Worm (Caenorhabditis elegans) whole organism, young adult: ENCODE measurements around the gene ZK354.7.
A peak's percentile ranks its signal among the peaks of the same experiment; 100 is the strongest.

ENCODE experiments used
- C06A6.2 ChIP-seq: fragments of 200-800 bp; sonication (Bioruptor generic); conservative IDR thresholded peaks from 2 replicates; pipeline ENCODE4 v1.3.6; 2022; ENCODE audit warnings: missing genetic modification characterization, missing compliant biosample characterization
- D2030.7 ChIP-seq: fragments of 200-800 bp; sonication (Bioruptor generic); IDR thresholded peaks from 2 replicates; pipeline ENCODE4 v1.3.6; 2022; ENCODE audit warnings: missing genetic modification reagents, missing genetic modification characterization, missing compliant biosample characterization
- F10E7.11 ChIP-seq: sonication (generic microtip); optimal IDR thresholded peaks from 2 replicates; lab custom pipeline; 2017; ENCODE audit warnings: mild to moderate bottlenecking, missing genetic modification characterization, moderate library complexity, missing compliant biosample characterization
- F23B12.7 ChIP-seq: sonication (generic microtip); optimal IDR thresholded peaks from 2 replicates; lab custom pipeline; 2017; ENCODE audit warnings: missing genetic modification characterization, mild to moderate bottlenecking, missing compliant biosample characterization, antibody characterized with exemption, moderate library complexity; ENCODE audit not compliant: insufficient read depth
- F33H1.4 ChIP-seq: fragments of 200-800 bp; sonication (Bioruptor generic); IDR thresholded peaks from 2 replicates; pipeline ENCODE4 v1.3.6; 2022; ENCODE audit warnings: missing genetic modification reagents, missing genetic modification characterization, missing compliant biosample characterization
- F37B4.10 ChIP-seq: fragments of 200-800 bp; sonication (Bioruptor generic); IDR thresholded peaks from 2 replicates; pipeline ENCODE4 v1.3.6; 2022; ENCODE audit warnings: missing genetic modification characterization, missing compliant biosample characterization
- F49E8.2 ChIP-seq: sonication (generic microtip); optimal IDR thresholded peaks from 3 replicates; lab custom pipeline; 2017; ENCODE audit warnings: missing genetic modification characterization, mild to moderate bottlenecking, missing compliant biosample characterization, antibody characterized with exemption, moderate library complexity; ENCODE audit not compliant: insufficient read depth
- Y53F4B.3 ChIP-seq: fragments of 200-800 bp; sonication (Bioruptor generic); IDR thresholded peaks from 2 replicates; pipeline ENCODE4 v1.3.6; 2022; ENCODE audit warnings: missing genetic modification reagents, missing genetic modification characterization, missing compliant biosample characterization
- Y56A3A.18 ChIP-seq: fragments of 200-800 bp; sonication (Bioruptor generic); IDR thresholded peaks from 2 replicates; pipeline ENCODE4 v1.3.6; 2022; ENCODE audit warnings: missing genetic modification reagents, missing genetic modification characterization, missing compliant biosample characterization
- Y67H2A.10 ChIP-seq: fragments of 200-800 bp; sonication (Bioruptor generic); conservative IDR thresholded peaks from 2 replicates; pipeline ENCODE4 v1.3.6; 2022; ENCODE audit warnings: missing genetic modification reagents, missing genetic modification characterization, missing compliant biosample characterization
- Y95B8A.8 ChIP-seq: fragments of 200-800 bp; sonication (Bioruptor generic); IDR thresholded peaks from 2 replicates; pipeline ENCODE4 v1.3.6; 2022; ENCODE audit warnings: missing genetic modification reagents, missing genetic modification characterization, missing compliant biosample characterization
- atf-7 ChIP-seq: sonication (generic microtip); optimal IDR thresholded peaks from 2 replicates; lab custom pipeline; 2017; ENCODE audit warnings: mild to moderate bottlenecking, missing genetic modification characterization, missing compliant biosample characterization
- athp-1 ChIP-seq: sonication (generic microtip); optimal IDR thresholded peaks from 2 replicates; lab custom pipeline; 2017; ENCODE audit warnings: mild to moderate bottlenecking, missing genetic modification characterization, missing compliant biosample characterization
- attf-5 ChIP-seq: fragments of 200-800 bp; sonication (Bioruptor generic); optimal IDR thresholded peaks from 2 replicates; lab custom pipeline; 2018; ENCODE audit warnings: mild to moderate bottlenecking, missing genetic modification characterization, missing compliant biosample characterization
- attf-6 ChIP-seq: fragments of 200-800 bp; sonication (Bioruptor generic); IDR thresholded peaks from 2 replicates; pipeline ENCODE4 v1.3.6; 2022; ENCODE audit warnings: missing genetic modification reagents, missing genetic modification characterization, missing compliant biosample characterization
- bed-1 ChIP-seq: fragments of 200-800 bp; sonication (Bioruptor generic); IDR thresholded peaks from 2 replicates; pipeline ENCODE4 v1.3.6; 2022; ENCODE audit warnings: missing genetic modification reagents, missing genetic modification characterization, missing compliant biosample characterization
- bed-2 ChIP-seq: fragments of 200-800 bp; sonication (Bioruptor generic); IDR thresholded peaks from 2 replicates; pipeline ENCODE4 v1.3.6; 2022; ENCODE audit warnings: missing genetic modification reagents, missing genetic modification characterization, missing compliant biosample characterization
- cebp-2 ChIP-seq: fragments of 200-800 bp; sonication (Bioruptor generic); IDR thresholded peaks from 2 replicates; pipeline ENCODE4 v1.3.6; 2022; ENCODE audit warnings: missing genetic modification characterization, missing compliant biosample characterization
- ceh-27 ChIP-seq: fragments of 200-800 bp; sonication (Bioruptor generic); optimal IDR thresholded peaks from 2 replicates; lab custom pipeline; 2018; ENCODE audit warnings: mild to moderate bottlenecking, missing genetic modification characterization, moderate library complexity, missing compliant biosample characterization
- ceh-58 ChIP-seq: fragments of 200-800 bp; sonication (Bioruptor generic); IDR thresholded peaks from 2 replicates; pipeline ENCODE4 v1.3.6; 2022; ENCODE audit warnings: missing genetic modification characterization, missing compliant biosample characterization
- chd-7 ChIP-seq: sonication (generic microtip); optimal IDR thresholded peaks from 2 replicates; lab custom pipeline; 2016; ENCODE audit warnings: mild to moderate bottlenecking, missing genetic modification characterization, moderate library complexity, missing compliant biosample characterization
- die-1 ChIP-seq: sonication (generic microtip); optimal IDR thresholded peaks from 2 replicates; lab custom pipeline; 2016; ENCODE audit warnings: missing genotype, mild to moderate bottlenecking, missing genetic modification characterization, missing compliant biosample characterization
- dox-1 ChIP-seq: fragments of 200-800 bp; sonication (Bioruptor generic); IDR thresholded peaks from 2 replicates; pipeline ENCODE4 v1.3.6; 2022; ENCODE audit warnings: missing genetic modification reagents, missing genetic modification characterization, missing compliant biosample characterization
- fkh-3 ChIP-seq: sonication (generic microtip); optimal IDR thresholded peaks from 2 replicates; lab custom pipeline; 2016; ENCODE audit warnings: mild to moderate bottlenecking, missing genetic modification characterization, missing compliant biosample characterization
- gei-17 ChIP-seq: fragments of 200-800 bp; sonication (Bioruptor generic); optimal IDR thresholded peaks from 2 replicates; lab custom pipeline; 2018; ENCODE audit warnings: mild to moderate bottlenecking, missing genetic modification characterization, missing compliant biosample characterization
- hlh-12 ChIP-seq: sonication (generic microtip); optimal IDR thresholded peaks from 2 replicates; lab custom pipeline; 2016; ENCODE audit warnings: missing genetic modification characterization, missing compliant biosample characterization
- hmg-1.2 ChIP-seq: fragments of 200-800 bp; sonication (Bioruptor generic); IDR thresholded peaks from 2 replicates; pipeline ENCODE4 v1.3.6; 2022; ENCODE audit warnings: missing genetic modification reagents, missing genetic modification characterization, missing compliant biosample characterization
- let-526 ChIP-seq: fragments of 200-800 bp; sonication (Bioruptor generic); IDR thresholded peaks from 2 replicates; pipeline ENCODE4 v1.3.6; 2022; ENCODE audit warnings: missing genetic modification reagents, missing genetic modification characterization, missing compliant biosample characterization
- let-607 ChIP-seq, 2 experiments: fragments of 200-800 bp in 1 of 2; sonication (Bioruptor generic) in 1 of 2; sonication (generic microtip) in 1 of 2; optimal IDR thresholded peaks; 2 replicates each; lab custom pipeline; 2016 to 2018; ENCODE audit warnings: mild to moderate bottlenecking in 2 of 2, missing compliant biosample characterization in 2 of 2, missing genetic modification characterization in 2 of 2, moderate library complexity in 2 of 2, missing genotype in 1 of 2
- lin-35 ChIP-seq, 3 experiments: fragments of 150-350 bp in 2 of 3; sonication (generic microtip) in 1 of 3; optimal IDR thresholded peaks; 2 replicates each; lab custom pipeline; 2014 to 2018; ENCODE audit warnings: missing biosample characterization in 3 of 3, missing genetic modification characterization in 3 of 3, missing genetic modification reagents in 3 of 3
- lin-40 ChIP-seq: sonication (generic microtip); optimal IDR thresholded peaks from 2 replicates; lab custom pipeline; 2016; ENCODE audit warnings: missing genetic modification characterization, mild to moderate bottlenecking, missing compliant biosample characterization, missing genotype, missing genetic modification reagents
- lin-54 ChIP-seq: fragments of 200-800 bp; sonication (Bioruptor generic); optimal IDR thresholded peaks from 2 replicates; lab custom pipeline; 2018; ENCODE audit warnings: mild to moderate bottlenecking, missing genetic modification characterization, missing compliant biosample characterization
- madf-6 ChIP-seq: fragments of 200-800 bp; sonication (Bioruptor generic); IDR thresholded peaks from 2 replicates; pipeline ENCODE4 v1.3.6; 2022; ENCODE audit warnings: missing genetic modification reagents, missing genetic modification characterization, missing compliant biosample characterization
- madf-8 ChIP-seq: fragments of 200-800 bp; sonication (Bioruptor generic); conservative IDR thresholded peaks from 2 replicates; pipeline ENCODE4 v1.3.6; 2022; ENCODE audit warnings: missing genetic modification reagents, missing genetic modification characterization, missing compliant biosample characterization
- mcd-1 ChIP-seq: fragments of 200-800 bp; sonication (Bioruptor generic); IDR thresholded peaks from 2 replicates; pipeline ENCODE4 v1.3.6; 2022; ENCODE audit warnings: missing genetic modification reagents, missing genetic modification characterization, missing compliant biosample characterization
- nfya-1 ChIP-seq: sonication (generic microtip); optimal IDR thresholded peaks from 2 replicates; lab custom pipeline; 2017; ENCODE audit warnings: antibody characterized with exemption, missing compliant biosample characterization, missing genetic modification characterization, borderline replicate concordance; ENCODE audit not compliant: insufficient read depth
- nfya-2 ChIP-seq: fragments of 200-800 bp; sonication (Bioruptor generic); IDR thresholded peaks from 2 replicates; pipeline ENCODE4 v1.3.6; 2022; ENCODE audit warnings: missing genetic modification reagents, missing genetic modification characterization, missing compliant biosample characterization
- nhr-120 ChIP-seq: fragments of 200-800 bp; sonication (Bioruptor generic); IDR thresholded peaks from 2 replicates; pipeline ENCODE4 v1.3.6; 2022; ENCODE audit warnings: missing genetic modification characterization, missing compliant biosample characterization
- nhr-27 ChIP-seq: fragments of 200-800 bp; sonication (Bioruptor generic); optimal IDR thresholded peaks from 2 replicates; lab custom pipeline; 2018; ENCODE audit warnings: mild to moderate bottlenecking, missing genetic modification characterization, moderate library complexity, missing compliant biosample characterization
- nhr-80 ChIP-seq: sonication (generic microtip); optimal IDR thresholded peaks from 2 replicates; lab custom pipeline; 2016; ENCODE audit warnings: missing genetic modification characterization, missing compliant biosample characterization
- pha-4 ChIP-seq: fragments of 150-350 bp; sonication (generic microtip); optimal IDR thresholded peaks from 2 replicates; lab custom pipeline; 2014; ENCODE audit warnings: missing biosample characterization, missing genetic modification reagents, missing genetic modification characterization
- sdz-38 ChIP-seq: sonication (generic microtip); optimal IDR thresholded peaks from 2 replicates; lab custom pipeline; 2016; ENCODE audit warnings: missing genotype, missing genetic modification characterization, missing compliant biosample characterization
- snpc-1.1 ChIP-seq: sonication (generic microtip); optimal IDR thresholded peaks from 2 replicates; lab custom pipeline; 2017; ENCODE audit warnings: missing genetic modification characterization, mild to moderate bottlenecking, missing compliant biosample characterization, antibody characterized with exemption, moderate library complexity, missing genotype, missing genetic modification reagents; ENCODE audit not compliant: insufficient read depth
- tbp1 ChIP-seq: fragments of 200-800 bp; sonication (Bioruptor generic); optimal IDR thresholded peaks from 2 replicates; lab custom pipeline; 2018; ENCODE audit warnings: mild to moderate bottlenecking, missing genetic modification characterization, missing compliant biosample characterization
- tbx-9 ChIP-seq: sonication (generic microtip); optimal IDR thresholded peaks from 2 replicates; lab custom pipeline; 2016; ENCODE audit warnings: borderline replicate concordance, missing genetic modification characterization, inconsistent platforms, missing compliant biosample characterization
- ztf-18 ChIP-seq: sonication (generic microtip); optimal IDR thresholded peaks from 2 replicates; lab custom pipeline; 2016; ENCODE audit warnings: missing genotype, mild to moderate bottlenecking, missing genetic modification characterization, missing compliant biosample characterization
- ztf-25 ChIP-seq: fragments of 200-800 bp; sonication (Bioruptor generic); IDR thresholded peaks from 2 replicates; pipeline ENCODE4 v1.3.6; 2022; ENCODE audit warnings: missing genetic modification reagents, missing genetic modification characterization, missing compliant biosample characterization
- ztf-3 ChIP-seq: fragments of 200-800 bp; sonication (Bioruptor generic); optimal IDR thresholded peaks from 2 replicates; lab custom pipeline; 2018; ENCODE audit warnings: mild to moderate bottlenecking, missing genetic modification characterization, missing compliant biosample characterization
- ztf-6 ChIP-seq: fragments of 200-800 bp; sonication (Bioruptor generic); IDR thresholded peaks from 2 replicates; pipeline ENCODE4 v1.3.6; 2022; ENCODE audit warnings: missing genetic modification reagents, missing genetic modification characterization, missing compliant biosample characterization

ZK354.7 gene

DNA sequence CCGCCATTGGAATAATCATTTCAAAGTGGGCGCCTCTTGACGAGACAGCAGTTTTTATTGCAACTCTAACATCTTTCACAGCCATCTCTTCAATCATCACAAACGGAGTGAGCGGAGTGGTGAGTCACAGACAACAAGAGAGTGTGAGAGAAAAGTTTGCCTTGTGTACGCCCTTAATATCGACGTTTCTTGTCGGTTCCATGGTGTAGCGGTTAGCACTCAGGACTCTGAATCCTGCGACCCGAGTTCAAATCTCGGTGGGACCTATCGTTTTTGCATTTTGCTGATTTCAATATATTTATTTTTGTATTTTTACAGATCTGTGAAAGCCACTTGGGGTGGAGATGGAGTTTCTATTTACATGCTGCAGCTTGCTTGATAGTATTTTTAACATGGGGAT lies 31.6 kb upstream of the ZK354.7 start (continued):
- peak; percentile 96 for TF ChIP-seq tbp1
- peak in 1 of 2 experiments; percentile 45 for TF ChIP-seq let-607 (tag; optimal IDR thresholded peaks at IDR 0.05; lab: Kevin White, UChicago)
- no peak; the same call in 1 of the 2 replicates for TF ChIP-seq dox-1 (GFP tag; lab: Robert Waterston, UW)
- no peak for TF ChIP-seq Y95B8A.8 (GFP tag; lab: Robert Waterston, UW)
- no peak for TF ChIP-seq nhr-120 (GFP tag; lab: Robert Waterston, UW)
- no peak for TF ChIP-seq madf-8
- TF ChIP-seq ceh-27, result no peak
- no peak for TF ChIP-seq Y67H2A.10 (GFP tag; lab: Robert Waterston, UW)
- no peak for TF ChIP-seq ztf-6 (GFP tag; lab: Robert Waterston, UW)
- TF ChIP-seq F37B4.10 (GFP tag; lab: Robert Waterston, UW), result no peak
- TF ChIP-seq F49E8.2 (tag; lab: Kevin White, UChicago), result no peak
- TF ChIP-seq ztf-18 (tag; lab: Kevin White, UChicago), result peak; percentile 55
- no peak for TF ChIP-seq bed-1 (GFP tag; lab: Robert Waterston, UW)
- peak; percentile 75 for TF ChIP-seq attf-6 (GFP tag; lab: Robert Waterston, UW)
- TF ChIP-seq C06A6.2 (GFP tag; lab: Robert Waterston, UW), result no peak
- no peak for TF ChIP-seq nfya-2 (GFP tag; lab: Robert Waterston, UW)
- TF ChIP-seq sdz-38, result no peak
- TF ChIP-seq D2030.7, result no peak
- peak; percentile 42 for TF ChIP-seq snpc-1.1
- no peak for TF ChIP-seq F10E7.11 (tag; lab: Kevin White, UChicago)
- no peak for TF ChIP-seq nhr-27 (tag; lab: Kevin White, UChicago)
- TF ChIP-seq gei-17, result no peak
- no peak for TF ChIP-seq tbx-9
- no peak for TF ChIP-seq mcd-1
- no peak for TF ChIP-seq chd-7
- TF ChIP-seq nfya-1 (tag; lab: Kevin White, UChicago), result no peak
- TF ChIP-seq cebp-2, result no peak
- TF ChIP-seq lin-54 (GFP tag; lab: Kevin White, UChicago), result no peak
- no peak for TF ChIP-seq ceh-58 (GFP tag; lab: Robert Waterston, UW)
- TF ChIP-seq Y53F4B.3, result no peak
- TF ChIP-seq ztf-3 (GFP tag; lab: Kevin White, UChicago), result no peak
- no peak for TF ChIP-seq lin-35 (GFP tag; optimal IDR thresholded peaks at IDR 0.05; lab: Kevin White, UChicago)
- TF ChIP-seq bed-2 (GFP tag; lab: Robert Waterston, UW), result no peak
- TF ChIP-seq ztf-25 (GFP tag; lab: Robert Waterston, UW), result no peak
- TF ChIP-seq F33H1.4 (GFP tag; lab: Robert Waterston, UW), result peak; percentile 17
- TF ChIP-seq pha-4 (tag; lab: Kevin White, UChicago), result no peak
- TF ChIP-seq atf-7, result no peak
- TF ChIP-seq attf-5 (GFP tag; lab: Kevin White, UChicago), result peak; percentile 27
- TF ChIP-seq athp-1 (tag; lab: Kevin White, UChicago), result peak; percentile 31
- TF ChIP-seq hmg-1.2 (GFP tag; lab: Robert Waterston, UW), result peak; percentile 60
- peak; percentile 81; the same call in 1 of the 2 replicates for TF ChIP-seq let-526 (GFP tag; lab: Robert Waterston, UW)
- TF ChIP-seq F23B12.7, result peak; percentile 89
- peak; percentile 43 for TF ChIP-seq lin-40
- TF ChIP-seq nhr-80 (tag; lab: Kevin White, UChicago), result peak; percentile 24
- peak; percentile 60 for TF ChIP-seq die-1 (tag; lab: Kevin White, UChicago)
- TF ChIP-seq hlh-12 (tag; lab: Kevin White, UChicago), result no peak
- 0 out of 2 replicates have a peak, but pooled peaks have one; percentile 51 for TF ChIP-seq Y56A3A.18 (GFP tag; lab: Robert Waterston, UW)
- no peak for TF ChIP-seq madf-6 (GFP tag; lab: Robert Waterston, UW)
- no peak for TF ChIP-seq fkh-3 (tag; lab: Kevin White, UChicago)
